Worm (Caenorhabditis elegans) whole organism, L4/young adult: ENCODE measurements around the gene W06E11.1.
A peak's percentile ranks its signal among the peaks of the same experiment; 100 is the strongest.
"Not testable (repeated sequence)": the region's sequence is repeated elsewhere in the genome, so short reads cannot be mapped to it uniquely, and the experiment has no call there.

Source experiments
- W03F9.2 ChIP-seq: fragments of 150-350 bp; optimal IDR thresholded peaks from 2 replicates; lab custom pipeline; 2014; ENCODE audit warnings: missing biosample characterization, missing genetic modification characterization
- dao-5 ChIP-seq: sonication (generic microtip); optimal IDR thresholded peaks from 2 replicates; lab custom pipeline; 2016; ENCODE audit warnings: missing genotype, missing genetic modification characterization, moderate library complexity, missing compliant biosample characterization
- him-1 ChIP-seq: sonication (generic microtip); optimal IDR thresholded peaks from 2 replicates; lab custom pipeline; 2016; ENCODE audit warnings: missing genotype, missing genetic modification reagents, missing genetic modification characterization, missing compliant biosample characterization

Gene W06E11.1

DNA sequence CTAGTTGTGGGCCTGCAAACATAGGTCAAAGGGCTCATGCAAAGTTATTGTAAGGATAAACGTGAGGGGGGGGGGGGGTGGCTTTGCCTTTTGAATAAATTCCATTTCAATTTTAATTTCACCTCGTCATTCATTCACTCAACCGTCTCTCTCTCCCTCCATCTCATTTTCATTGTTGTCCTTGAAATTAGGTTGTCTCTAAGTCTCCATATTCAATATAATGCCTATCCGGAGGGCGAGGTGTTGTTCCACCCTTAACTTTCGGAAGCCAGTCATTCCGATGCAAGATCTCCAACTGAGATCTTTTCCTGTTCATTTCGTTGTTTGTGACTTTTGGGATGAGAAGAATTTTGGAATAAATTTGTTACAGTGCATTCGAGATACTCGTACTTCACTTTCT, 15.4 kb downstream of the W06E11.1 start:
- TF ChIP-seq dao-5 (tag; lab: Kevin White, UChicago) (no peak), W03F9.2 (no peak), him-1 (tag; lab: Kevin White, UChicago) (no peak)

DNA sequence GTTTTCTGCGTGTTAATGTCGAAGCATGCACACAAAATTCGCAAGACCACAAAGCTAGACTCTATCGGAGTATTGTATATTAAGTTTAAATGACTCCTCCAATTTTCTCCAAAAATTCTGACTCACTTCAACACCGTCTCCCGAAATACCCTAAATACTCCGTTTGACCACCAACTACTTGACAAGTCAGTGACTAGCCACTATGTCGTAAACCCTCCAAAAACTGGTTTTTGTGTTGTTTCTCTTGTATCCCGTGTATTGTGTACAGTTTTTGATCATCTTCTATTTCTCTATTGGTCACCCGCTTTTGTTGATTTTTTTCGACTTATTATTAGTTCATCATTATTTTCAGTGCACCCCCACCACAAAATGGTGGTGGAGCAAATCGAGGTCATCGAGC, 16.5 kb downstream of the W06E11.1 start, which contains the start of gene C09F5.1:
Gene C09F5.1, plus strand, starts transcription at position 353 of the 400 bp plus-strand sequence.
- no peak for TF ChIP-seq him-1 (tag; lab: Kevin White, UChicago)
- TF ChIP-seq dao-5 (tag; lab: Kevin White, UChicago), result no peak
- no peak for TF ChIP-seq W03F9.2

DNA sequence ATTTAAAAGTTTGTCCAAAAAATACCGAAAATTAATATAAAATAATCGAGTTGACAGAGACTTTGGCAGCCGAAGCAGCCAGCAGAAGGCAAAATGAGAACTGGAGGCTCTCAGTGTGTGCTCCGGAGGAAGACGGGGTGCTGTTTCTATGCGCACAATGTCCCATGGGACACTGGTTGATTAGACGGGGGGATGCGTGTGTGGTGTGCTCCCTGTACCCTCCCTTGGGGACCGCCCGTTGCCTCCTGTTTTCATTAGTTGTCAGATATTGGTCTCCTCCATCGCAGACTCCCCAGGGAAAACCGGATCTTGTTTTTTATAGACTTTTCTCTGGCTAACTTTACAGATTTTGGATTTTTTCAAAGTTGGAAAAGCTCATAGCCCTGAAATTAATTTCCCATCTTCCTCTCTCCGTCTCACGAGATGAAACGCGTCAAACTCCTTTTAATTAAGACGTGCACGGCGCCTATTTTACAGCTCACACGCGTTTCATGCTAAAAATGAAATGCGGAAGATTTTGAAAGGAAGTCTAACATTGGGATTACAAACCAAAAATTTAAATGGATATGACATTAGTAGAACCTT, 23.4 kb downstream of the W06E11.1 start, which contains the start of gene C09F5.3:
Gene C09F5.3, minus strand, starts transcription at position 94 of the 585 bp plus-strand sequence.
- no peak for TF ChIP-seq W03F9.2
- no peak for TF ChIP-seq him-1 (tag; lab: Kevin White, UChicago)

DNA sequence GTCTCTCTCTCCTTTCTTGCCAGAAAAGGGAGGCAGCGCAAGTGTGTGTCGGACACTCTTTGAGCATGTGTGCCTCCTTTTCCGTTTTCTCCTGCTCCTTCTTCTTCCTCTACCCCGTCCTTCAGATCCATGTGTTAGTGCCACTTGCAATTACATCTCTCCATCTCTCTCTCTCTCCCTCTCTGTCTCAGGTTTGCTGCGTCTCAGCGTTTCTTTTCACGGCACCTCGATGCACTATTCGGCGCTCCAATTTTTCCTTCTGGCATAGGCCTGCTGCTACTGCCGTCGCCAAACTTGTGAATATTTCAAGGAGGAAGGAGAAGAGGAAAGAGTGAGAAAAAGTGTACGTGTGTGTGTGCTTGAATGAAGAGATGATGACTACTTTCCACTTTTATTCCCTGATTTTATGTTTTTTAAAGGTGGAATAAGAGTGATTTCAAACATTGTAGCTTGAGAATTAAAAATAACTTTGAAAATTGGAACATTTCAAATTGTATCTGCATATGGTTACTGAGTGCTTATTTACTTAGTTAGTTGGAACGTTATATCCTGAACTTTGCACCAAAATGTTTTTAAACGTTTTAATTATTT, 26.5 kb downstream of the W06E11.1 start, which contains the start of gene W02B3.3:
Gene W02B3.3, minus strand, starts transcription at position 131 of the 591 bp plus-strand sequence.
- TF ChIP-seq W03F9.2 (no peak), dao-5 (tag; lab: Kevin White, UChicago) (no peak), him-1 (tag; lab: Kevin White, UChicago) (peak; percentile 97)

DNA sequence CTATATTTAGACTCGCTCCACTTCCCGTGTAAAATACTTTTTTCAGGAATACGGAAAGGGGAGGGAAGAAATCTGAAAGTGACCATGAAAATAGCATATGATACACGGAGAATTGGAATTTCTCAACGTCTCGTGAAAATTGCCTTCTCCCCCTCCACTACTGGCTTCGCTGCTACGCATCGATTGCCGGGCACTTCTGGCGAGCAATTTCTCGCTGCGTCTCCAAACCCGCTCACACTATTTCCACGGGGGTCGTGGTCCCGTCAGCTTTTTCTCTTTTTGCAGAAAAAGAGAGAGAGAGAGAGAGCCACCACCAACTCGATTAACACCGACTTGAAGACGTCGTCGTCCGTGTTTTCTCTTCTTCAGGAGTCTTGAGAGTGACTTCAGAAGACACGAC, 29.1 kb downstream of the W06E11.1 start:
- TF ChIP-seq dao-5 (tag; lab: Kevin White, UChicago) (no peak), him-1 (tag; lab: Kevin White, UChicago) (peak; percentile 2), W03F9.2 (no peak)

DNA sequence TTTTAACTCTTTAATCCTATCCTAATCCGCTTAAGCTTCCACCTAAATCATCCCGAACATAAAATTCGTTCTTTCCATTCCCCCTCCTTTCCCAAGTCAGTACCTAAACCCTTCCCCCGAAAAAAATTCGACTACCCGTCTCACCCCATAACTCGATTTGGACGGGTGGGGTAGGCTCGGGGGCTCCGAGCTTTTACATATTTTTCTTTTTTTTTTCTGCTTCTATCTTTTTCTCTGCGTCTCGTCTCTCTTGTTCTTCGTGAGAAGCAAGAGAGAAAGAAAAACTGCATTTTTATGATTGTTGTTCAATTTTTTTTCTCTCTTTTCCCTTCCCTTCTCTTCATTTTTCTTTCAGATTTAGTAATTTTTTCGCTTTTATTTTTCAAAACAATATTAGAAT, 33.6 kb downstream of the W06E11.1 start:
- TF ChIP-seq dao-5 (tag; lab: Kevin White, UChicago), result no peak
- no peak for TF ChIP-seq W03F9.2
- TF ChIP-seq him-1 (tag; lab: Kevin White, UChicago), result no peak

DNA sequence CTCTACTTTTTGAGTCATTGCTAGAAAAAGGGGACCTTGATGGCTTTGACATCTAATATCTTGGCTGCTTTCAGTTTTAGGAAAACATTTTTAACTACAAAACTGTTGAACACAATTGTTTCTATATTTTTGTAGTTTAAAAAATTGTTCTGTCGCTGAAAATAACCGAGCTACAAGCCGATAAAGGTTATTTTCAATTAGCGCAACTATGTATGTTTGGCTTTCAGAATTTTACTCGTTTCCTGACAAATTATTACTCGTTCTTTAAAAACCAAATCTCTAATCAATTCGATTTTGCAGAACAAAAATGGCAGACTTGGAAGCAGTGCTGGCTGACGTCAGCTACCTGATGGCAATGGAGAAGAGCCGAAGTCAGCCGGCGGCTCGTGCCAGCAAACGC, 34.0 kb downstream of the W06E11.1 start, which contains the start of gene grk-2:
Gene grk-2, plus strand, starts transcription at position 301 of the 400 bp plus-strand sequence.
- no peak for TF ChIP-seq him-1 (tag; lab: Kevin White, UChicago)
- no peak for TF ChIP-seq W03F9.2
- no peak for TF ChIP-seq dao-5 (tag; lab: Kevin White, UChicago)

DNA sequence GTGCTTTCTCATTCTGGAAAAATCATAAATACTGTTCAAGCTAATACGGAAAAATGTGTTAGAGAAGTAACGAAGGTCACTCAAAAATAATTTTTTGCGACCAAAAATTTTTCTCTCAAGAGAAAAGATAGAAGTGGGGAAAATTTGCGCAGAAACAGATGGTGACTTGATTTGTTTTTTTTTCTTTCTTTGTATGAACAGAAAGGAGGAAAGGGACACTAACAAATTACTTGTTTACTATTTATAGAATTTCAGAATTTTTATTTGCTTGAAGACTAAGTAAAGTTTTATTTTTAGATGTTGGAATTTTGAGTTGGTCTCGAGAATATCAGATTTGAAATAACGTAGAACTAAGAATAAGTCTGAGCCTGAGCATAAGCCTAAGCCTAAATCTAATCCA, 41.5 kb downstream of the W06E11.1 start, which contains the start of gene W02B3.4:
Gene W02B3.4, minus strand, starts transcription at position 101 of the 400 bp plus-strand sequence.
- no peak for TF ChIP-seq him-1 (tag; lab: Kevin White, UChicago)
- TF ChIP-seq dao-5 (tag; lab: Kevin White, UChicago), result no peak
- no peak for TF ChIP-seq W03F9.2

DNA sequence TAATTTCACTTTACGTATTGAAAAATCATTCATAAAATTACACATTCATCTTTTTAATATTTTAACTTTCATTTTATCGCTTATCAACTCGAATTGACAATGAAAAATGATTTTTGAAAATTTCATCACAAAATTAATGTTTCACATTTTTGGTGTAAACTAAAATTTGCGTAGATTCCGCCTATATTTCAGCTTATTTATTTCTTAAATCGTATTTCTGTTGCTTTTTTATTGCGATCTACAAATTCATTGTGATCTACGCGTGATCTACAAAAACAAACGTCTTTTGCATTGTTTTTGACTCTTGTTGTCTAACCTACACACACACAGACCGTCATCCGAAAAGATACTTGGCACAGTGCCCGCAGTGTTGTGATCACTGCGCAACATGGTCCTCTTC, 46.2 kb downstream of the W06E11.1 start:
- no peak for TF ChIP-seq W03F9.2

DNA sequence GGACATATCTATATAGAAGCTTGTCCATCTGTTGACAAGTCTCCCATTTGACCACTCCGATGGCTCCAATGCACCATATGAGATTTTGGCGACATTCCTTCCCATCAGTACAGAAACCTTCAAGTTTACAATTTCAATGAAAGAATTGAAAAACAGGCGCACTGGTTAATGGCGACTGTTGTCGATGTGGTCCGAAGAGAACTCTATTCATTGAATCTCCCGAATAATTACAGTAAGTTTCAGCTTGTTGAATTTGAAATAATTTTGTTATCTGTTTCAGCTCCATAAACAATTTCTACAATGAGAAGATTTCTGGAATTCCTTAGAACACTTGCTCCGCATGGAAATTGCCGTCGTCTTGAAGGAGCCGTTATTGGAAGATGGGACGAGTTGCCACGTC, 47.0 kb downstream of the W06E11.1 start, which contains the start of gene elf-1:
Gene elf-1, plus strand, starts transcription at position 301 of the 400 bp plus-strand sequence.
- TF ChIP-seq dao-5 (tag; lab: Kevin White, UChicago); W03F9.2; him-1 (tag; lab: Kevin White, UChicago): not testable (repeated sequence)

DNA sequence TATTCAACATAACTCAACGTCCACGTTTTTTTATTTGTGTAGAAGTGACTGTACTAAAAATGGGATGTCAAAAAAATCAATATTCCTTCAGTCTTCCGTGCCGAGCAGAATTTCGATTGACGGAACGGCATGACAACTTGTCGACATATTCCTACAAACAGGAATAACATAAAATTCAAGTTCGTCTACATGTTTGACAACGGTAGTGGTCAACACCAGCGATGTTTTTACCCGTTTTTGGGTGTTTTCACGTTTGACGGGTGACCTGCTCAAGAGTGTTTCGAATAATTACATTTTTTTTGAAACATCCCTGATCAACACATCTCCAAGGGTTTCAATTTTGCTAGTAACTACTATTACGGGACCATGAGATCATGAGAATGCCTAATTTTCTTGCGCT, 50.1 kb downstream of the W06E11.1 start, which contains the start of gene W02B3.7:
Gene W02B3.7, minus strand, starts transcription at position 101 of the 400 bp plus-strand sequence.
- TF ChIP-seq W03F9.2 (no peak), dao-5 (tag; lab: Kevin White, UChicago) (no peak), him-1 (tag; lab: Kevin White, UChicago) (no peak)
